Fruit fly (Drosophila melanogaster) whole organism, embryonic: ENCODE results near the gene CG9117.

ENCODE experiments used
- CG11398 ChIP-seq: fragments of 200-800 bp; sonication (Bioruptor generic); optimal IDR thresholded peaks from 2 replicates; lab custom pipeline; 2016; ENCODE audit warnings: missing biosample characterization, missing genetic modification characterization
- CG13624 ChIP-seq: fragments of 200-800 bp; sonication (Bioruptor generic); optimal IDR thresholded peaks from 2 replicates; lab custom pipeline; 2016; ENCODE audit warnings: missing biosample characterization, missing genetic modification characterization
- CG30020 ChIP-seq: fragments of 200-800 bp; optimal IDR thresholded peaks from 2 replicates; lab custom pipeline; 2019; ENCODE audit warnings: missing biosample characterization, mild to moderate bottlenecking, missing genetic modification characterization, moderate library complexity
- CG3163 ChIP-seq: fragments of 200-800 bp; sonication (Bioruptor generic); optimal IDR thresholded peaks from 3 replicates; lab custom pipeline; 2016; ENCODE audit warnings: missing biosample characterization, missing genetic modification characterization
- Camta ChIP-seq: fragments of 200-800 bp; sonication (Bioruptor generic); optimal IDR thresholded peaks from 2 replicates; lab custom pipeline; 2016; ENCODE audit warnings: missing biosample characterization, missing genetic modification characterization
- Eip74EF ChIP-seq, 2 experiments: fragments of 200-800 bp in 1 of 2; fragments of >200 bp in 1 of 2; sonication (Bioruptor generic) in 1 of 2; optimal IDR thresholded peaks; 2 replicates each; lab custom pipeline; 2017 to 2019; ENCODE audit warnings: missing biosample characterization in 2 of 2, missing genetic modification characterization in 2 of 2, mild to moderate bottlenecking in 1 of 2, moderate library complexity in 1 of 2
- Myb ChIP-seq: fragments of 200-800 bp; sonication (Bioruptor generic); optimal IDR thresholded peaks from 2 replicates; lab custom pipeline; 2016; ENCODE audit warnings: missing biosample characterization, missing genetic modification characterization
- Ssrp ChIP-seq: fragments of 200-800 bp; sonication (Bioruptor generic); optimal IDR thresholded peaks from 2 replicates; lab custom pipeline; 2018; ENCODE audit warnings: missing biosample characterization, mild to moderate bottlenecking, missing genetic modification characterization, moderate library complexity
- YL-1 ChIP-seq: fragments of 200-800 bp; sonication (Bioruptor generic); optimal IDR thresholded peaks from 3 replicates; lab custom pipeline; 2017; ENCODE audit warnings: missing biosample characterization, mild to moderate bottlenecking, missing genetic modification characterization
- mld ChIP-seq: fragments of 200-800 bp; sonication (Bioruptor generic); IDR thresholded peaks from 3 replicates; pipeline ENCODE4 v1.3.6; 2022; ENCODE audit warnings: missing biosample characterization, missing genetic modification characterization; ENCODE audit not compliant: partially characterized antibody
- odd ChIP-seq: fragments of 200-800 bp; sonication (Bioruptor generic); optimal IDR thresholded peaks from 2 replicates; lab custom pipeline; 2017; ENCODE audit warnings: missing biosample characterization, mild to moderate bottlenecking, missing genetic modification characterization
- psq ChIP-seq: fragments of 200-800 bp; sonication (Bioruptor generic); optimal IDR thresholded peaks from 2 replicates; lab custom pipeline; 2017; ENCODE audit warnings: missing biosample characterization, missing genetic modification characterization

dm6 chr2L:5988115-5989092 lies 49.3 kb downstream of the CG9117 start:
- TF ChIP-seq Ssrp (tag; lab: Kevin White, UChicago): no peak
- no peak for TF ChIP-seq odd (GFP tag; lab: Kevin White, UChicago)
- TF ChIP-seq psq (GFP tag; lab: Kevin White, UChicago): no peak
- TF ChIP-seq Myb (GFP tag; lab: Kevin White, UChicago): no peak
- TF ChIP-seq Camta (GFP tag; lab: Kevin White, UChicago): no peak
- no peak for TF ChIP-seq CG3163
- TF ChIP-seq mld (GFP tag; lab: Robert Waterston, UW): no peak
- TF ChIP-seq Eip74EF (GFP tag; optimal IDR thresholded peaks at IDR 0.05; lab: Kevin White, UChicago): no peak
- no peak for TF ChIP-seq YL-1 (GFP tag; lab: Kevin White, UChicago)
- no peak for TF ChIP-seq CG30020 (tag; lab: Kevin White, UChicago)
- no peak for TF ChIP-seq CG11398 (GFP tag; lab: Kevin White, UChicago)
- no peak for TF ChIP-seq CG13624 (GFP tag; lab: Kevin White, UChicago)
